Worm (Caenorhabditis elegans) whole organism, L2 larva: ENCODE data around the gene col-132.

ENCODE experiments used
- F13H6.1 ChIP-seq: sonication (generic microtip); optimal IDR thresholded peaks from 2 replicates; lab custom pipeline; 2016; ENCODE audit warnings: missing genetic modification characterization, missing compliant biosample characterization
- ama-1 ChIP-seq: fragments of 150-350 bp; optimal IDR thresholded peaks from 2 replicates; lab custom pipeline; 2018; ENCODE audit warnings: inconsistent platforms
- egl-27 ChIP-seq: sonication (generic microtip); optimal IDR thresholded peaks from 3 replicates; lab custom pipeline; 2017; ENCODE audit warnings: missing biosample characterization, missing genetic modification reagents, missing genetic modification characterization
- nhr-23 ChIP-seq: fragments of 150-350 bp; optimal IDR thresholded peaks from 2 replicates; lab custom pipeline; 2014; ENCODE audit warnings: missing biosample characterization, missing genetic modification reagents, missing genetic modification characterization

ce11 chrIV:13066044-13066443 lies 24.8 kb downstream of the col-132 start:
- TF ChIP-seq ama-1 (no peak), nhr-23 (tag; lab: Kevin White, UChicago) (no peak), F13H6.1 (tag; lab: Kevin White, UChicago) (no peak), egl-27 (tag; lab: Kevin White, UChicago) (no peak)
